Fruit fly (Drosophila melanogaster): ENCODE measurements around the gene csw.

csw gene

DNA sequence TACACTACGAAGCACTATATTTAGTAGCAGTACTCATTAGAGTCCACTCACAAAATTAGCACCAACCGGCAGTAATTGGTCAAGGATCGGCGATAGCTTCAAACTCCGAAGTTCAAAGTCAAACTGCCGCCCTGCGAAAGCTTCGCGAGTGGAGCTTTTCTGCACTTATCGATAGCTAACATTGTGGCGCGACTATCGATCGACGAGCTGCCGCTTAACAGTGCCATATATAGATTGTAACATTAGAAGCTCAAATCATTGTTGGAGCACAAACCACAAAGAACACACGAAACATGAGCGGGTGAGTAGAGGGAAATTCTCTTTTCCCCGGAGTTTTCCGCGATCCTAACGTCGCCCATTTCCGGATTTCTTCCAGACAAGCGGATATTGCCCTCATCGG is 51.1 kb downstream of the csw start, which contains the start of gene Pgd (continued):
- no peak for TF ChIP-seq bcd (GFP tag; optimal IDR thresholded peaks at IDR 0.05)
- TF ChIP-seq CG6813 (GFP tag; optimal IDR thresholded peaks at IDR 0.05) = no peak
- no peak for TF ChIP-seq Atf-2 (GFP tag; optimal IDR thresholded peaks at IDR 0.05)
- no peak for TF ChIP-seq B-H1 (GFP tag; IDR thresholded peaks at IDR 0.05)
- no peak for TF ChIP-seq CG18764 (GFP tag; optimal IDR thresholded peaks at IDR 0.05)
- no peak for TF ChIP-seq disco-r (GFP tag; optimal IDR thresholded peaks at IDR 0.05)
- TF ChIP-seq bab2 (GFP tag; optimal IDR thresholded peaks at IDR 0.05) = no peak
- no peak for TF ChIP-seq CG17612 (GFP tag; IDR thresholded peaks at IDR 0.05)
- TF ChIP-seq CG15073 (GFP tag; optimal IDR thresholded peaks at IDR 0.05) = no peak
- no peak for TF ChIP-seq Trl (optimal IDR thresholded peaks at IDR 0.05)
- no peak for TF ChIP-seq Trl (GFP tag; optimal IDR thresholded peaks at IDR 0.05)
- TF ChIP-seq fd96Cb (tag; optimal IDR thresholded peaks at IDR 0.05) = no peak
- peak; percentile 39 for TF ChIP-seq CG15514 (GFP tag; optimal IDR thresholded peaks at IDR 0.05)
- no peak for TF ChIP-seq CG1832 (GFP tag; optimal IDR thresholded peaks at IDR 0.05)
- no peak for TF ChIP-seq Hsf (GFP tag; optimal IDR thresholded peaks at IDR 0.05)
- no peak for TF ChIP-seq Hey (tag; optimal IDR thresholded peaks at IDR 0.05)
- no peak for TF ChIP-seq Spps (tag; optimal IDR thresholded peaks at IDR 0.05)
- peak; percentile 63 for TF ChIP-seq ftz-f1 (GFP tag; optimal IDR thresholded peaks at IDR 0.05)
- no peak for TF ChIP-seq Dip3 (GFP tag; optimal IDR thresholded peaks at IDR 0.05)
- peak; percentile 60; the same call in 2 of the 3 replicates for TF ChIP-seq CG6791 (GFP tag; IDR thresholded peaks at IDR 0.05; ENCODE audit: partially characterized antibody)
- no peak for TF ChIP-seq bsh (GFP tag; optimal IDR thresholded peaks at IDR 0.05)
- TF ChIP-seq seq (GFP tag; IDR thresholded peaks at IDR 0.05) = no peak
- TF ChIP-seq onecut (GFP tag; IDR thresholded peaks at IDR 0.05) = no peak
- TF ChIP-seq sens-2 (GFP tag; IDR thresholded peaks at IDR 0.05) = no peak
- no peak for TF ChIP-seq Kr (GFP tag; optimal IDR thresholded peaks at IDR 0.05)
- TF ChIP-seq Doc3 (GFP tag; IDR thresholded peaks at IDR 0.05; ENCODE audit: partially characterized antibody) = peak; percentile 58; the same call in 2 of the 3 replicates
- no peak for TF ChIP-seq CG42726 (GFP tag; IDR thresholded peaks at IDR 0.05; ENCODE audit: partially characterized antibody)
- peak; percentile 14 for TF ChIP-seq CG6854 (GFP tag; optimal IDR thresholded peaks at IDR 0.05)
- no peak for TF ChIP-seq CG33213 (GFP tag; optimal IDR thresholded peaks at IDR 0.05)
- no peak for TF ChIP-seq so (GFP tag; IDR thresholded peaks at IDR 0.05)
- no peak for TF ChIP-seq dmrt11E (tag; optimal IDR thresholded peaks at IDR 0.05)
- peak; percentile 25 for TF ChIP-seq CG13296 (GFP tag; optimal IDR thresholded peaks at IDR 0.05)
- TF ChIP-seq en (GFP tag; optimal IDR thresholded peaks at IDR 0.05) = no peak
- no peak for TF ChIP-seq dmrt99B (tag; optimal IDR thresholded peaks at IDR 0.05)
- TF ChIP-seq CG13287 (GFP tag; IDR thresholded peaks at IDR 0.05; ENCODE audit: partially characterized antibody) = peak; percentile 79
- TF ChIP-seq row (GFP tag; IDR thresholded peaks at IDR 0.05) = no peak
- TF ChIP-seq CG3838 (GFP tag; optimal IDR thresholded peaks at IDR 0.05) = no peak
- peak; percentile 82 for TF ChIP-seq E2f2 (GFP tag; IDR thresholded peaks at IDR 0.05)
- no peak for TF ChIP-seq pan (optimal IDR thresholded peaks at IDR 0.05)
- TF ChIP-seq pan (GFP tag; optimal IDR thresholded peaks at IDR 0.05 in 1 of 2, IDR thresholded peaks at IDR 0.05 in 1 of 2) = peak in 1 of 2 experiments; percentile 29
- no peak for TF ChIP-seq CG13894 (tag; optimal IDR thresholded peaks at IDR 0.05)
- TF ChIP-seq CG16813 (GFP tag; IDR thresholded peaks at IDR 0.05; ENCODE audit: partially characterized antibody) = peak; percentile 47; the same call in 1 of the 3 replicates
- no peak for TF ChIP-seq stc (GFP tag; IDR thresholded peaks at IDR 0.05)
- TF ChIP-seq twi (tag; optimal IDR thresholded peaks at IDR 0.05) = no peak
- TF ChIP-seq Xrp1 (GFP tag; IDR thresholded peaks at IDR 0.05) = no peak
- TF ChIP-seq gce (GFP tag; IDR thresholded peaks at IDR 0.05) = no peak
- no peak for TF ChIP-seq CG8281 (tag; optimal IDR thresholded peaks at IDR 0.05)
- no peak for TF ChIP-seq otp (GFP tag; IDR thresholded peaks at IDR 0.05)
- TF ChIP-seq Taf1 (GFP tag; IDR thresholded peaks at IDR 0.05) = no peak
- no peak for TF ChIP-seq Rx (GFP tag; IDR thresholded peaks at IDR 0.05)
- no peak for TF ChIP-seq CG5245 (GFP tag; optimal IDR thresholded peaks at IDR 0.05)
- TF ChIP-seq CG14860 (GFP tag; IDR thresholded peaks at IDR 0.05; ENCODE audit: partially characterized antibody) = 0 out of 3 replicates have a peak, but pooled peaks have one; percentile 12

All from whole organism, embryonic.